Fruit fly (Drosophila melanogaster) whole organism, wandering third instar larva: ENCODE data around the gene Ekar.

ENCODE experiments used
- Abd-B ChIP-seq: fragments of >200 bp; optimal IDR thresholded peaks from 2 replicates; lab custom pipeline; 2017; ENCODE audit warnings: missing biosample characterization, missing genetic modification characterization
- CrebA ChIP-seq: fragments of 200-800 bp; sonication (Bioruptor generic); optimal IDR thresholded peaks from 2 replicates; lab custom pipeline; 2016; ENCODE audit warnings: missing biosample characterization, mild to moderate bottlenecking, missing genetic modification characterization, borderline replicate concordance
- Dfd ChIP-seq: fragments of >200 bp; optimal IDR thresholded peaks from 2 replicates; lab custom pipeline; 2017; ENCODE audit warnings: missing biosample characterization, missing genetic modification characterization
- Myc ChIP-seq: fragments of >200 bp; optimal IDR thresholded peaks from 2 replicates; lab custom pipeline; 2017
- OdsH ChIP-seq: fragments of 200-800 bp; sonication (Bioruptor generic); optimal IDR thresholded peaks from 2 replicates; lab custom pipeline; 2016; ENCODE audit warnings: missing biosample characterization, mild to moderate bottlenecking, missing genetic modification characterization
- psq ChIP-seq: fragments of 200-800 bp; sonication (Bioruptor generic); optimal IDR thresholded peaks from 3 replicates; lab custom pipeline; 2017; ENCODE audit warnings: missing biosample characterization, mild to moderate bottlenecking, missing genetic modification characterization, moderate library complexity
- woc ChIP-seq: sonication (Bioruptor generic); optimal IDR thresholded peaks from 2 replicates; lab custom pipeline; 2016; ENCODE audit warnings: missing biosample characterization, mild to moderate bottlenecking, missing genetic modification characterization

DNA sequence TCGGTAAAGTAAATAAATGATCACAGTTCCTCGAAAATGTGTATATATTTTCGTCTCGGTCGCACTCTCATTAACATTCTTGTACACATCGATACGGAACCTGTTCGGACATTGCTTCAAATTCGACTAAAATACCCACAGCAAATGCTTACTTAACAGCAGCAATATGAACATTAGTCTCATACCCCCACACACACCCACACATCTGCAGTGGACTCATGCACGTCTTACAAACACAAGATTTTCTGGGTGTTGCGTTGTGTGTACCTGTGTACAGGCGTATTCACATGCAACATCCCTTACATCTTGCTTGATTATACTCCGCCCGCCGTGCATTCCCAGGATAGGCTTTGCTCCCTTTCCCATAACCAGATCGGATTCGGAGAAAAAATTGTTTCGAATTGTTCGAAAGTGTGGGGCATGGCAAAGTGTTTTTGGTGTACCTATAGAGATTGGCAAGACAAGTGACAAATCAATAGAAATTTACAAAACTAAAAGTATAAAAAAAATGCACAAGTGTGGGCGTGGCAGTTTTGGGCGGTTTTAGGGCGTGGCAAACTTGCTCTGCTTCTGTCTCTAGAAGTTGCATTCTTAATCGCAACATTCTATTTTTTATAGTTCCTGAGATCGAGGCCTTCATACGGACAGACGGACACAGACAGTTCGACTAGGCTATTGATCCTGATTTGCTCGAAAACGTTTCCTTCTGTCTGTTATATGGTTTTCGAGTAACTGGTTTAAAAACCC lies 20.3 kb downstream of the Ekar start, which contains the start of gene mav:
- TF ChIP-seq Dfd (GFP tag; lab: Kevin White, UChicago) (peak; percentile 57), woc (no peak), psq (GFP tag; lab: Kevin White, UChicago) (no peak), CrebA (GFP tag; lab: Kevin White, UChicago) (no peak), OdsH (no peak), Abd-B (GFP tag; lab: Kevin White, UChicago) (no peak), Myc (lab: Kevin White, UChicago) (no peak)
